Fruit fly (Drosophila melanogaster) whole organism, embryonic: ENCODE measurements around the gene Cpr62Bc.

Source experiments
- Aef1 ChIP-seq: fragments of 200-800 bp; sonication (Bioruptor generic); IDR thresholded peaks from 3 replicates; pipeline ENCODE4 v1.3.6; 2022; ENCODE audit warnings: missing biosample characterization, missing genetic modification characterization
- Atf6 ChIP-seq: fragments of 200-800 bp; sonication (Bioruptor generic); IDR thresholded peaks from 2 replicates; pipeline ENCODE4 v1.3.6; 2022; ENCODE audit warnings: missing biosample characterization, missing genetic modification characterization
- CG10209 ChIP-seq: fragments of 200-800 bp; sonication (Bioruptor generic); optimal IDR thresholded peaks from 3 replicates; lab custom pipeline; 2017; ENCODE audit warnings: missing biosample characterization, mild to moderate bottlenecking, missing genetic modification characterization, missing genetic modification reagents
- CG11093 ChIP-seq: fragments of 200-800 bp; sonication (Bioruptor generic); IDR thresholded peaks from 3 replicates; pipeline ENCODE4 v1.3.6; 2022; ENCODE audit warnings: missing biosample characterization, missing genetic modification characterization
- CG11696 ChIP-seq: fragments of 200-800 bp; sonication (Bioruptor generic); IDR thresholded peaks from 2 replicates; pipeline ENCODE4 v1.3.6; 2022; ENCODE audit warnings: missing biosample characterization, missing genetic modification characterization
- CG12942 ChIP-seq: fragments of 200-800 bp; sonication (Bioruptor generic); optimal IDR thresholded peaks from 3 replicates; lab custom pipeline; 2016; ENCODE audit warnings: missing biosample characterization, missing genetic modification characterization
- CG14441 ChIP-seq: fragments of 200-800 bp; sonication (Bioruptor generic); IDR thresholded peaks from 2 replicates; pipeline ENCODE4 v1.3.6; 2022; ENCODE audit warnings: missing biosample characterization, missing genetic modification characterization
- CG18011 ChIP-seq: fragments of 200-800 bp; sonication (Bioruptor generic); optimal IDR thresholded peaks from 2 replicates; lab custom pipeline; 2017; ENCODE audit warnings: missing biosample characterization, missing genetic modification characterization, mild to moderate bottlenecking, moderate library complexity, missing genotype
- CG1832 ChIP-seq: fragments of 200-800 bp; sonication (Bioruptor generic); optimal IDR thresholded peaks from 2 replicates; lab custom pipeline; 2017; ENCODE audit warnings: missing biosample characterization, mild to moderate bottlenecking, missing genetic modification characterization, inconsistent platforms
- CG2116 ChIP-seq: fragments of 200-800 bp; sonication (Bioruptor generic); optimal IDR thresholded peaks from 3 replicates; lab custom pipeline; 2018; ENCODE audit warnings: missing biosample characterization, mild to moderate bottlenecking, missing genetic modification characterization
- CG2199 ChIP-seq: fragments of 200-800 bp; sonication (Bioruptor generic); IDR thresholded peaks from 3 replicates; pipeline ENCODE4 v1.3.6; 2022; ENCODE audit warnings: missing biosample characterization, missing genetic modification characterization
- CG3065 ChIP-seq: fragments of 200-800 bp; sonication (Bioruptor generic); optimal IDR thresholded peaks from 2 replicates; lab custom pipeline; 2016; ENCODE audit warnings: missing biosample characterization, missing genetic modification characterization
- CG32532 ChIP-seq: fragments of 200-800 bp; sonication (Bioruptor generic); IDR thresholded peaks from 2 replicates; pipeline ENCODE4 v1.3.6; 2022; ENCODE audit warnings: missing biosample characterization, missing genetic modification characterization
- CG3726 ChIP-seq: fragments of 200-800 bp; sonication (Bioruptor generic); IDR thresholded peaks from 3 replicates; pipeline ENCODE4, ENCODE4 v1.3.6; 2022; ENCODE audit warnings: missing biosample characterization, missing genetic modification characterization
- CG4282 ChIP-seq: fragments of 200-800 bp; sonication (Bioruptor generic); optimal IDR thresholded peaks from 2 replicates; lab custom pipeline; 2016; ENCODE audit warnings: missing biosample characterization, missing genetic modification characterization
- CG4424 ChIP-seq: fragments of 200-800 bp; sonication (Bioruptor generic); optimal IDR thresholded peaks from 3 replicates; lab custom pipeline; 2016; ENCODE audit warnings: missing biosample characterization, missing genetic modification characterization
- CG4820 ChIP-seq: fragments of 200-800 bp; sonication (Bioruptor generic); optimal IDR thresholded peaks from 3 replicates; lab custom pipeline; 2016; ENCODE audit warnings: missing biosample characterization, missing genetic modification characterization
- CG5180 ChIP-seq: fragments of 200-800 bp; sonication (Bioruptor generic); optimal IDR thresholded peaks from 3 replicates; lab custom pipeline; 2017; ENCODE audit warnings: missing biosample characterization, missing genetic modification characterization, mild to moderate bottlenecking, moderate library complexity, missing genetic modification reagents
- CG5953 ChIP-seq: fragments of 200-800 bp; sonication (Bioruptor generic); IDR thresholded peaks from 2 replicates; pipeline ENCODE4 v1.3.6; 2022; ENCODE audit warnings: missing biosample characterization, missing genetic modification characterization
- CG6765 ChIP-seq: fragments of 200-800 bp; sonication (Bioruptor generic); optimal IDR thresholded peaks from 3 replicates; lab custom pipeline; 2017; ENCODE audit warnings: missing biosample characterization, mild to moderate bottlenecking, missing genetic modification characterization
- CG8281 ChIP-seq: fragments of 200-800 bp; sonication (Bioruptor generic); optimal IDR thresholded peaks from 2 replicates; lab custom pipeline; 2018; ENCODE audit warnings: missing biosample characterization, mild to moderate bottlenecking, missing genetic modification characterization, moderate library complexity
- CrebB ChIP-seq: fragments of 200-800 bp; sonication (Bioruptor generic); optimal IDR thresholded peaks from 3 replicates; lab custom pipeline; 2018; ENCODE audit warnings: missing biosample characterization, mild to moderate bottlenecking, missing genetic modification characterization
- D ChIP-seq, 2 experiments: fragments of 200-800 bp in 1 of 2; fragments of >200 bp in 1 of 2; sonication (Bioruptor generic) in 1 of 2; optimal IDR thresholded peaks; 2 replicates in 1 of 2; 3 replicates in 1 of 2; lab custom pipeline; 2017; ENCODE audit warnings: mild to moderate bottlenecking in 1 of 2, missing biosample characterization in 1 of 2, missing genetic modification characterization in 1 of 2, missing genetic modification reagents in 1 of 2
- Dip3 ChIP-seq: fragments of 200-800 bp; sonication (Bioruptor generic); optimal IDR thresholded peaks from 3 replicates; lab custom pipeline; 2016; ENCODE audit warnings: missing biosample characterization, missing genetic modification characterization
- Ets97D ChIP-seq: fragments of 200-800 bp; sonication (Bioruptor generic); optimal IDR thresholded peaks from 3 replicates; lab custom pipeline; 2016; ENCODE audit warnings: missing biosample characterization, missing genetic modification characterization
- Oaz ChIP-seq: fragments of 200-800 bp; sonication (Bioruptor generic); IDR thresholded peaks from 2 replicates; pipeline ENCODE4 v1.3.6; 2022; ENCODE audit warnings: missing biosample characterization, missing genetic modification characterization
- Ptx1 ChIP-seq: fragments of 200-800 bp; sonication (Bioruptor generic); IDR thresholded peaks from 2 replicates; pipeline ENCODE4 v1.3.6; 2022; ENCODE audit warnings: missing biosample characterization, missing genetic modification characterization
- Sry-δ ChIP-seq: fragments of 200-800 bp; sonication (Bioruptor generic); optimal IDR thresholded peaks from 2 replicates; lab custom pipeline; 2016; ENCODE audit warnings: missing biosample characterization, missing genetic modification characterization
- TFAM ChIP-seq: fragments of 200-800 bp; sonication (Bioruptor generic); optimal IDR thresholded peaks from 2 replicates; lab custom pipeline; 2017; ENCODE audit warnings: missing biosample characterization, missing genetic modification characterization, inconsistent platforms
- al ChIP-seq: fragments of 200-800 bp; sonication (Bioruptor generic); IDR thresholded peaks from 2 replicates; pipeline ENCODE4 v1.3.6; 2022; ENCODE audit warnings: missing biosample characterization, missing genetic modification characterization
- ato ChIP-seq: fragments of 200-800 bp; sonication (Bioruptor generic); IDR thresholded peaks from 2 replicates; pipeline ENCODE4 v1.3.6; 2022; ENCODE audit warnings: missing biosample characterization, missing genetic modification characterization; ENCODE audit not compliant: partially characterized antibody
- br ChIP-seq: fragments of >200 bp; optimal IDR thresholded peaks from 2 replicates; lab custom pipeline; 2017
- eyg ChIP-seq: fragments of 200-800 bp; sonication (Bioruptor generic); optimal IDR thresholded peaks from 3 replicates; lab custom pipeline; 2016; ENCODE audit warnings: missing biosample characterization, missing genetic modification characterization
- fd96Cb ChIP-seq: fragments of 200-800 bp; sonication (Bioruptor generic); optimal IDR thresholded peaks from 2 replicates; lab custom pipeline; 2018; ENCODE audit warnings: missing biosample characterization, mild to moderate bottlenecking, missing genetic modification characterization, moderate library complexity
- gcm ChIP-seq: fragments of 200-800 bp; sonication (Bioruptor generic); optimal IDR thresholded peaks from 2 replicates; lab custom pipeline; 2019; ENCODE audit warnings: missing biosample characterization, mild to moderate bottlenecking, missing genetic modification characterization, moderate library complexity
- kah ChIP-seq: fragments of 200-800 bp; sonication (Bioruptor generic); optimal IDR thresholded peaks from 2 replicates; lab custom pipeline; 2018; ENCODE audit warnings: missing biosample characterization, mild to moderate bottlenecking, missing genetic modification characterization
- ken ChIP-seq: fragments of 200-800 bp; sonication (Bioruptor generic); IDR thresholded peaks from 3 replicates; pipeline ENCODE4 v1.3.6; 2022; ENCODE audit warnings: missing biosample characterization, missing genetic modification characterization
- lbe ChIP-seq: fragments of 200-800 bp; sonication (Bioruptor generic); optimal IDR thresholded peaks from 2 replicates; lab custom pipeline; 2016; ENCODE audit warnings: missing biosample characterization, mild to moderate bottlenecking, missing genetic modification characterization
- lola ChIP-seq, 3 experiments: fragments of >200 bp in 2 of 3; fragments of 200-800 bp in 1 of 3; sonication (Bioruptor generic) in 1 of 3; optimal IDR thresholded peaks; 2 replicates each; lab custom pipeline; 2017 to 2019; ENCODE audit warnings: missing biosample characterization in 3 of 3, missing genetic modification characterization in 3 of 3, mild to moderate bottlenecking in 1 of 3, moderate library complexity in 1 of 3
- nerfin-2 ChIP-seq: fragments of 200-800 bp; sonication (Bioruptor generic); IDR thresholded peaks from 2 replicates; pipeline ENCODE4 v1.3.6; 2022; ENCODE audit warnings: missing biosample characterization, missing genetic modification characterization; ENCODE audit not compliant: partially characterized antibody
- oc ChIP-seq: fragments of 200-800 bp; sonication (Bioruptor generic); optimal IDR thresholded peaks from 2 replicates; lab custom pipeline; 2018; ENCODE audit warnings: missing biosample characterization, mild to moderate bottlenecking, missing genetic modification characterization, moderate library complexity
- odd ChIP-seq: fragments of 200-800 bp; sonication (Bioruptor generic); optimal IDR thresholded peaks from 2 replicates; lab custom pipeline; 2017; ENCODE audit warnings: missing biosample characterization, mild to moderate bottlenecking, missing genetic modification characterization
- org-1 ChIP-seq: fragments of 200-800 bp; sonication (Bioruptor generic); optimal IDR thresholded peaks from 2 replicates; lab custom pipeline; 2017; ENCODE audit warnings: missing biosample characterization, missing genetic modification characterization
- p53 ChIP-seq: fragments of 200-800 bp; sonication (Bioruptor generic); optimal IDR thresholded peaks from 2 replicates; lab custom pipeline; 2016; ENCODE audit warnings: missing biosample characterization, missing genetic modification characterization
- psq ChIP-seq: fragments of 200-800 bp; sonication (Bioruptor generic); optimal IDR thresholded peaks from 2 replicates; lab custom pipeline; 2017; ENCODE audit warnings: missing biosample characterization, missing genetic modification characterization
- row ChIP-seq: fragments of 200-800 bp; sonication (Bioruptor generic); IDR thresholded peaks from 3 replicates; pipeline ENCODE4 v1.3.6; 2022; ENCODE audit warnings: missing biosample characterization, missing genetic modification characterization
- slbo ChIP-seq: fragments of 200-800 bp; sonication (Bioruptor generic); IDR thresholded peaks from 2 replicates; pipeline ENCODE4 v1.3.6; 2022; ENCODE audit warnings: missing biosample characterization, missing genetic modification characterization
- tup ChIP-seq: fragments of 200-800 bp; sonication (Bioruptor generic); optimal IDR thresholded peaks from 2 replicates; lab custom pipeline; 2016; ENCODE audit warnings: missing biosample characterization, mild to moderate bottlenecking, missing genetic modification characterization, moderate library complexity
- zen ChIP-seq: fragments of 200-800 bp; sonication (Bioruptor generic); optimal IDR thresholded peaks from 3 replicates; lab custom pipeline; 2018; ENCODE audit warnings: missing biosample characterization, mild to moderate bottlenecking, missing genetic modification characterization, moderate library complexity

Cpr62Bc gene

DNA sequence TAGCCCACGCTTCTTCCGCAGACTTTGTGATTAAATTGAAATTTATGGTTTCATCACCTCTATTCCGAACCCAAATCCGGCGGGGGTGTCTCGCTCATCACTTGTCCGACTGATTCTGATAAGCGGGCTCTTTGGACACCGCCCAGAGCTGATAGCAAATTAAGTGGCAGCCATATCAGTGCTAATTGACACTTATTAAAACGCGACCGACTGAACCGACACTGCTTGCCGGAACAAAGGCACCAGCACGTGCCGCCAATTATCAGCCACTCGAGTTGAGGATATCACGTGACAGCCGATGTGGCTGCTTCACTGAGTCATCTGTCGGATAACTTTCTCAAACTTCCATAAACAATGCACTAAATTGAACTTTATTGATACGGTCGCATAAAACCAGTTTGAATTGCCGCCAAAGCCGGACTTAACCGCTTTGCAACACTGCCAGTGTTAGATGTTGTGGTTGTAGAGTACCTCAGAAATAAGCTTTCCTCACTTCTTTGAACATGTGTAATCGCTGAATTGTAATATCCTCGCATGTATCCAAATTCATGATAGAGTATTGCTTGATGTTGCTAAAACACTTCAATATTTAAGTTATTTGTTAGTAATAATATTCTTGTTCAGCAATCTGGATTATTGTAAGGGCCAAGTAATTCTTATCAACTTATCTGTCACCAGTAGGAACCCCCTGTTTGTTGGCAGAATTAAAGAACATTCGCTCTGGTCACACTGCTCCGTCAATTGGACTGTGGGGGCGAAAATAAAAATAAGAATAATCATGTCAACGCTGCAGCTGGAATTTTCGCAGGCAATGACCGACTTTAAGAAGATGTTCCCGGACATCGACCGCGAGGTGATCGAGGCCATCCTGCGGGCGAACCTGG is 14.8 kb upstream of the Cpr62Bc start, which contains the start of gene CG12024 (continued):
- TF ChIP-seq tup (GFP tag; lab: Kevin White, UChicago) (peak; percentile 43), CG32532 (GFP tag; lab: Robert Waterston, UW) (peak; percentile 76), CG1832 (no peak), CG5953 (no peak), CG5180 (peak; percentile 23), eyg (GFP tag; lab: Kevin White, UChicago) (no peak), CrebB (tag; lab: Kevin White, UChicago) (peak; percentile 35), CG2116 (GFP tag; lab: Kevin White, UChicago) (peak; percentile 71), kah (GFP tag; lab: Kevin White, UChicago) (no peak), org-1 (GFP tag; lab: Kevin White, UChicago) (no peak), oc (tag; lab: Kevin White, UChicago) (no peak), ato (GFP tag; lab: Robert Waterston, UW) (no peak), lbe (GFP tag; lab: Kevin White, UChicago) (peak; percentile 56), Aef1 (peak; percentile 82), CG14441 (peak; percentile 43), CG4282 (GFP tag; lab: Kevin White, UChicago) (peak; percentile 67), psq (GFP tag; lab: Kevin White, UChicago) (peak; percentile 60), CG8281 (tag; lab: Kevin White, UChicago) (peak; percentile 31), CG6765 (no peak), gcm (peak; percentile 26), CG4820 (peak; percentile 50), CG18011 (GFP tag; lab: Kevin White, UChicago) (peak; percentile 63), row (GFP tag; lab: Robert Waterston, UW) (peak; percentile 92), Ets97D (GFP tag; lab: Kevin White, UChicago) (peak; percentile 72), CG10209 (peak; percentile 76), Ptx1 (GFP tag; lab: Robert Waterston, UW) (peak; percentile 68), zen (tag; lab: Kevin White, UChicago) (peak; percentile 47), CG3065 (GFP tag; lab: Kevin White, UChicago) (peak; percentile 39), odd (no peak), lola (GFP tag; optimal IDR thresholded peaks at IDR 0.05; lab: Kevin White, UChicago) (peak in 2 of 3 experiments; percentile 62 to 90), CG4424 (GFP tag; lab: Kevin White, UChicago) (peak; percentile 74), slbo (peak; percentile 81), CG11696 (GFP tag; lab: Robert Waterston, UW) (no peak), p53 (GFP tag; lab: Kevin White, UChicago) (no peak), TFAM (no peak), D (optimal IDR thresholded peaks at IDR 0.05; lab: Kevin White, UChicago) (no peak), D (GFP tag; optimal IDR thresholded peaks at IDR 0.05; lab: Kevin White, UChicago) (peak; percentile 39), CG12942 (peak; percentile 68), Oaz (GFP tag; lab: Robert Waterston, UW) (no peak), Dip3 (peak; percentile 82), CG2199 (GFP tag; lab: Robert Waterston, UW) (no peak), Sry-δ (GFP tag; lab: Kevin White, UChicago) (peak; percentile 71), al (GFP tag; lab: Robert Waterston, UW) (peak; percentile 66), br (lab: Kevin White, UChicago) (no peak), fd96Cb (tag; lab: Kevin White, UChicago) (peak; percentile 51), nerfin-2 (no peak), ken (GFP tag; lab: Robert Waterston, UW) (0 out of 3 replicates have a peak, but pooled peaks have one; percentile 27), CG3726 (GFP tag; lab: Robert Waterston, UW) (no peak), Atf6 (GFP tag; lab: Robert Waterston, UW) (peak; percentile 55; the same call in 1 of the 2 replicates), CG11093 (GFP tag; lab: Robert Waterston, UW) (peak; percentile 52; the same call in 1 of the 3 replicates)
